Fruit fly (Drosophila melanogaster) whole organism: ENCODE data around the gene Cep290.

ENCODE experiments used
- CG8478 ChIP-seq: fragments of >200 bp; optimal IDR thresholded peaks from 2 replicates; lab custom pipeline; 2018; ENCODE audit warnings: inconsistent platforms
- Dll ChIP-seq: fragments of >200 bp; optimal IDR thresholded peaks from 2 replicates; lab custom pipeline; 2017
- usp ChIP-seq: fragments of >200 bp; optimal IDR thresholded peaks from 2 replicates; lab custom pipeline; 2017; ENCODE audit warnings: missing biosample characterization, missing genetic modification characterization, mixed read lengths

- no peak for TF ChIP-seq usp
- no peak for TF ChIP-seq CG8478 (lab: Kevin White, UChicago)
- TF ChIP-seq Dll = peak; percentile 79
These were observed 51.7 kb downstream of the Cep290 start, which contains the start of gene CG34056 for dm6 chr3L:895314-895980.
